Worm (Caenorhabditis elegans) whole organism, young adult: ENCODE data around the gene lrch-1.

ENCODE experiments used
- B0019.2 ChIP-seq: fragments of 200-800 bp; sonication (Bioruptor generic); conservative IDR thresholded peaks from 2 replicates; pipeline ENCODE4 v1.3.6; 2022; ENCODE audit warnings: missing genetic modification reagents, missing genetic modification characterization, missing compliant biosample characterization
- B0261.1 ChIP-seq: sonication (generic microtip); optimal IDR thresholded peaks from 2 replicates; lab custom pipeline; 2016; ENCODE audit warnings: mild to moderate bottlenecking, missing genetic modification characterization, moderate library complexity, missing compliant biosample characterization
- F10E7.11 ChIP-seq: sonication (generic microtip); optimal IDR thresholded peaks from 2 replicates; lab custom pipeline; 2017; ENCODE audit warnings: mild to moderate bottlenecking, missing genetic modification characterization, moderate library complexity, missing compliant biosample characterization
- F52B5.7 ChIP-seq: sonication (generic microtip); optimal IDR thresholded peaks from 2 replicates; lab custom pipeline; 2016; ENCODE audit warnings: mild to moderate bottlenecking, missing genetic modification characterization, missing compliant biosample characterization
- F57C9.4 ChIP-seq: sonication (generic microtip); optimal IDR thresholded peaks from 2 replicates; lab custom pipeline; 2017; ENCODE audit warnings: mild to moderate bottlenecking, missing genetic modification characterization, missing compliant biosample characterization
- K11D2.4 ChIP-seq: fragments of 200-800 bp; sonication (Bioruptor generic); IDR thresholded peaks from 2 replicates; pipeline ENCODE4 v1.3.6; 2022; ENCODE audit warnings: missing genetic modification reagents, missing genetic modification characterization, missing compliant biosample characterization
- K12H6.12 ChIP-seq: fragments of 200-800 bp; sonication (Bioruptor generic); optimal IDR thresholded peaks from 2 replicates; lab custom pipeline; 2018; ENCODE audit warnings: mild to moderate bottlenecking, missing genetic modification characterization, missing compliant biosample characterization
- T07F8.4 ChIP-seq: sonication (generic microtip); optimal IDR thresholded peaks from 2 replicates; lab custom pipeline; 2016; ENCODE audit warnings: mild to moderate bottlenecking, missing genetic modification characterization, moderate library complexity, missing compliant biosample characterization
- Y53G8AR.9 ChIP-seq: fragments of 200-800 bp; sonication (Bioruptor generic); conservative IDR thresholded peaks from 2 replicates; pipeline ENCODE4 v1.3.6; 2022; ENCODE audit warnings: missing genetic modification reagents, missing genetic modification characterization, missing compliant biosample characterization
- Y95B8A.8 ChIP-seq: fragments of 200-800 bp; sonication (Bioruptor generic); IDR thresholded peaks from 2 replicates; pipeline ENCODE4 v1.3.6; 2022; ENCODE audit warnings: missing genetic modification reagents, missing genetic modification characterization, missing compliant biosample characterization
- ZK185.1 ChIP-seq: sonication (generic microtip); optimal IDR thresholded peaks from 2 replicates; lab custom pipeline; 2016; ENCODE audit warnings: mild to moderate bottlenecking, missing genetic modification characterization, missing compliant biosample characterization; ENCODE audit not compliant: poor library complexity, severe bottlenecking
- aptf-3 ChIP-seq: fragments of 200-800 bp; sonication (Bioruptor generic); IDR thresholded peaks from 2 replicates; pipeline ENCODE4 v1.3.6; 2022; ENCODE audit warnings: missing genetic modification characterization, missing compliant biosample characterization
- athp-1 ChIP-seq: sonication (generic microtip); optimal IDR thresholded peaks from 2 replicates; lab custom pipeline; 2017; ENCODE audit warnings: mild to moderate bottlenecking, missing genetic modification characterization, missing compliant biosample characterization
- attf-5 ChIP-seq: fragments of 200-800 bp; sonication (Bioruptor generic); optimal IDR thresholded peaks from 2 replicates; lab custom pipeline; 2018; ENCODE audit warnings: mild to moderate bottlenecking, missing genetic modification characterization, missing compliant biosample characterization
- bed-1 ChIP-seq: fragments of 200-800 bp; sonication (Bioruptor generic); IDR thresholded peaks from 2 replicates; pipeline ENCODE4 v1.3.6; 2022; ENCODE audit warnings: missing genetic modification reagents, missing genetic modification characterization, missing compliant biosample characterization
- bed-2 ChIP-seq: fragments of 200-800 bp; sonication (Bioruptor generic); IDR thresholded peaks from 2 replicates; pipeline ENCODE4 v1.3.6; 2022; ENCODE audit warnings: missing genetic modification reagents, missing genetic modification characterization, missing compliant biosample characterization
- ceh-79 ChIP-seq: sonication (generic microtip); optimal IDR thresholded peaks from 2 replicates; lab custom pipeline; 2017; ENCODE audit warnings: mild to moderate bottlenecking, missing genetic modification characterization, missing compliant biosample characterization
- die-1 ChIP-seq: sonication (generic microtip); optimal IDR thresholded peaks from 2 replicates; lab custom pipeline; 2016; ENCODE audit warnings: missing genotype, mild to moderate bottlenecking, missing genetic modification characterization, missing compliant biosample characterization
- ekl-4 ChIP-seq: fragments of 200-800 bp; sonication (Bioruptor generic); IDR thresholded peaks from 2 replicates; pipeline ENCODE4 v1.3.6; 2022; ENCODE audit warnings: missing genetic modification reagents, missing genetic modification characterization, missing compliant biosample characterization
- ets-4 ChIP-seq: fragments of 200-800 bp; sonication (Bioruptor generic); optimal IDR thresholded peaks from 2 replicates; lab custom pipeline; 2018; ENCODE audit warnings: mild to moderate bottlenecking, missing genetic modification characterization, missing compliant biosample characterization
- him-1 ChIP-seq: sonication (generic microtip); optimal IDR thresholded peaks from 2 replicates; lab custom pipeline; 2016; ENCODE audit warnings: missing genotype, missing genetic modification reagents, missing genetic modification characterization, missing compliant biosample characterization
- hlh-26 ChIP-seq: fragments of 200-800 bp; sonication (Bioruptor generic); conservative IDR thresholded peaks from 2 replicates; pipeline ENCODE4 v1.3.6; 2022; ENCODE audit warnings: missing genetic modification reagents, missing genetic modification characterization, missing compliant biosample characterization
- hmg-1.2 ChIP-seq: fragments of 200-800 bp; sonication (Bioruptor generic); IDR thresholded peaks from 2 replicates; pipeline ENCODE4 v1.3.6; 2022; ENCODE audit warnings: missing genetic modification reagents, missing genetic modification characterization, missing compliant biosample characterization
- let-526 ChIP-seq: fragments of 200-800 bp; sonication (Bioruptor generic); IDR thresholded peaks from 2 replicates; pipeline ENCODE4 v1.3.6; 2022; ENCODE audit warnings: missing genetic modification reagents, missing genetic modification characterization, missing compliant biosample characterization
- let-607 ChIP-seq, 2 experiments: fragments of 200-800 bp in 1 of 2; sonication (Bioruptor generic) in 1 of 2; sonication (generic microtip) in 1 of 2; optimal IDR thresholded peaks; 2 replicates each; lab custom pipeline; 2016 to 2018; ENCODE audit warnings: mild to moderate bottlenecking in 2 of 2, missing compliant biosample characterization in 2 of 2, missing genetic modification characterization in 2 of 2, moderate library complexity in 2 of 2, missing genotype in 1 of 2
- lin-26 ChIP-seq: fragments of 200-800 bp; sonication (Bioruptor generic); IDR thresholded peaks from 2 replicates; pipeline ENCODE4 v1.3.6; 2022; ENCODE audit warnings: missing genetic modification reagents, missing genetic modification characterization, missing compliant biosample characterization
- lin-54 ChIP-seq: fragments of 200-800 bp; sonication (Bioruptor generic); optimal IDR thresholded peaks from 2 replicates; lab custom pipeline; 2018; ENCODE audit warnings: mild to moderate bottlenecking, missing genetic modification characterization, missing compliant biosample characterization
- lir-1 ChIP-seq: fragments of 200-800 bp; sonication (Bioruptor generic); conservative IDR thresholded peaks from 2 replicates; pipeline ENCODE4 v1.3.6; 2022; ENCODE audit warnings: missing genetic modification reagents, missing genetic modification characterization, missing compliant biosample characterization
- lsy-27 ChIP-seq: sonication (generic microtip); optimal IDR thresholded peaks from 2 replicates; lab custom pipeline; 2017; ENCODE audit warnings: missing genetic modification characterization, mild to moderate bottlenecking, missing compliant biosample characterization, antibody characterized with exemption, missing genotype, borderline replicate concordance; ENCODE audit not compliant: insufficient read depth
- madf-10 ChIP-seq: sonication (generic microtip); optimal IDR thresholded peaks from 2 replicates; lab custom pipeline; 2016; ENCODE audit warnings: mild to moderate bottlenecking, missing genetic modification characterization, missing compliant biosample characterization
- madf-3 ChIP-seq: fragments of 200-800 bp; sonication (Bioruptor generic); IDR thresholded peaks from 2 replicates; pipeline ENCODE4 v1.3.6; 2022; ENCODE audit warnings: missing genetic modification reagents, missing genetic modification characterization, missing compliant biosample characterization
- mes-4 ChIP-seq: sonication (generic microtip); optimal IDR thresholded peaks from 2 replicates; lab custom pipeline; 2016; ENCODE audit warnings: missing genotype, missing genetic modification characterization, missing compliant biosample characterization
- mxl-1 ChIP-seq: sonication (generic microtip); optimal IDR thresholded peaks from 2 replicates; lab custom pipeline; 2016; ENCODE audit warnings: missing genetic modification characterization, missing compliant biosample characterization
- nhr-179 ChIP-seq: sonication (generic microtip); optimal IDR thresholded peaks from 2 replicates; lab custom pipeline; 2016; ENCODE audit warnings: mild to moderate bottlenecking, missing genetic modification characterization, missing compliant biosample characterization
- nhr-90 ChIP-seq: sonication (generic microtip); optimal IDR thresholded peaks from 2 replicates; lab custom pipeline; 2016; ENCODE audit warnings: missing genotype, mild to moderate bottlenecking, missing genetic modification characterization, missing compliant biosample characterization
- pbrm-1 ChIP-seq: fragments of 200-800 bp; sonication (Bioruptor generic); IDR thresholded peaks from 2 replicates; pipeline ENCODE4 v1.3.6; 2022; ENCODE audit warnings: missing genetic modification reagents, missing genetic modification characterization, missing compliant biosample characterization
- rpc-1 ChIP-seq, 2 experiments: fragments of 150-350 bp in 1 of 2; sonication (generic microtip) in 1 of 2; optimal IDR thresholded peaks; 2 replicates each; lab custom pipeline; 2014 to 2018; ENCODE audit warnings: missing biosample characterization in 1 of 2, missing genetic modification characterization in 1 of 2, missing genetic modification reagents in 1 of 2, missing genotype in 1 of 2
- snpc-1.1 ChIP-seq: sonication (generic microtip); optimal IDR thresholded peaks from 2 replicates; lab custom pipeline; 2017; ENCODE audit warnings: missing genetic modification characterization, mild to moderate bottlenecking, missing compliant biosample characterization, antibody characterized with exemption, moderate library complexity, missing genotype, missing genetic modification reagents; ENCODE audit not compliant: insufficient read depth
- snpc-3.4 ChIP-seq: sonication (generic microtip); optimal IDR thresholded peaks from 2 replicates; lab custom pipeline; 2017; ENCODE audit warnings: missing genetic modification characterization, mild to moderate bottlenecking, missing compliant biosample characterization, antibody characterized with exemption, moderate library complexity, missing genotype, missing genetic modification reagents
- somi-1 ChIP-seq: fragments of 200-800 bp; sonication (Bioruptor generic); optimal IDR thresholded peaks from 2 replicates; lab custom pipeline; 2018; ENCODE audit warnings: mild to moderate bottlenecking, missing genetic modification characterization, missing compliant biosample characterization
- sptf-2 ChIP-seq: fragments of 200-800 bp; sonication (Bioruptor generic); optimal IDR thresholded peaks from 2 replicates; lab custom pipeline; 2018; ENCODE audit warnings: mild to moderate bottlenecking, missing genetic modification characterization, missing compliant biosample characterization
- tbp1 ChIP-seq: fragments of 200-800 bp; sonication (Bioruptor generic); optimal IDR thresholded peaks from 2 replicates; lab custom pipeline; 2018; ENCODE audit warnings: mild to moderate bottlenecking, missing genetic modification characterization, missing compliant biosample characterization
- tlf-1 ChIP-seq: fragments of 200-800 bp; sonication (Bioruptor generic); optimal IDR thresholded peaks from 2 replicates; lab custom pipeline; 2018; ENCODE audit warnings: mild to moderate bottlenecking, missing genetic modification characterization, missing compliant biosample characterization
- unc-130 ChIP-seq: sonication (generic microtip); optimal IDR thresholded peaks from 2 replicates; lab custom pipeline; 2016; ENCODE audit warnings: missing genetic modification reagents, missing genetic modification characterization, missing compliant biosample characterization
- zfh-2 ChIP-seq: fragments of 200-800 bp; sonication (Bioruptor generic); conservative IDR thresholded peaks from 2 replicates; pipeline ENCODE4 v1.3.6; 2022; ENCODE audit warnings: missing genetic modification reagents, missing genetic modification characterization, missing compliant biosample characterization
- zim-3 ChIP-seq: sonication (generic microtip); optimal IDR thresholded peaks from 2 replicates; lab custom pipeline; 2017; ENCODE audit warnings: mild to moderate bottlenecking, missing genetic modification characterization, moderate library complexity, missing compliant biosample characterization
- ztf-26 ChIP-seq: sonication (generic microtip); optimal IDR thresholded peaks from 2 replicates; lab custom pipeline; 2017; ENCODE audit warnings: missing genetic modification characterization, missing compliant biosample characterization

lrch-1 gene

ce11 chrX:6219892-6220291, 3.4 kb upstream of the lrch-1 start:
- TF ChIP-seq zim-3 (tag; lab: Kevin White, UChicago), result peak; percentile 66
- TF ChIP-seq K11D2.4 (GFP tag; lab: Robert Waterston, UW), result 0 out of 2 replicates have a peak, but pooled peaks have one; percentile 18
- TF ChIP-seq snpc-1.1, result no peak
- TF ChIP-seq aptf-3, result no peak
- TF ChIP-seq F10E7.11 (tag; lab: Kevin White, UChicago), result no peak
- TF ChIP-seq hmg-1.2 (GFP tag; lab: Robert Waterston, UW), result peak; percentile 66
- peak; percentile 89 for TF ChIP-seq lin-26 (GFP tag; lab: Robert Waterston, UW)
- TF ChIP-seq unc-130, result peak; percentile 15
- TF ChIP-seq snpc-3.4 (tag; lab: Kevin White, UChicago), result no peak
- no peak for TF ChIP-seq zfh-2 (GFP tag; lab: Robert Waterston, UW)
- peak; percentile 16 for TF ChIP-seq ets-4 (GFP tag; lab: Kevin White, UChicago)
- peak; percentile 60 for TF ChIP-seq ZK185.1 (tag; lab: Kevin White, UChicago)
- peak; percentile 55 for TF ChIP-seq ztf-26
- TF ChIP-seq B0019.2 (GFP tag; lab: Robert Waterston, UW), result 0 out of 2 replicates have a peak, but pooled peaks have one; percentile 54
- peak; percentile 61; the same call in 1 of the 2 replicates for TF ChIP-seq Y53G8AR.9
- peak; percentile 43 for TF ChIP-seq mxl-1
- peak; percentile 57 for TF ChIP-seq madf-10 (tag; lab: Kevin White, UChicago)
- TF ChIP-seq ekl-4 (GFP tag; lab: Robert Waterston, UW), result 0 out of 2 replicates have a peak, but pooled peaks have one; percentile 13
- TF ChIP-seq F57C9.4 (tag; lab: Kevin White, UChicago), result no peak
- peak in 1 of 2 experiments; percentile 33 for TF ChIP-seq let-607 (tag; optimal IDR thresholded peaks at IDR 0.05; lab: Kevin White, UChicago)
- no peak for TF ChIP-seq Y95B8A.8
- TF ChIP-seq K12H6.12 (tag; lab: Kevin White, UChicago), result peak; percentile 13
- 0 out of 2 replicates have a peak, but pooled peaks have one; percentile 64 for TF ChIP-seq bed-1
- peak; percentile 37 for TF ChIP-seq somi-1 (GFP tag; lab: Kevin White, UChicago)
- no peak for TF ChIP-seq hlh-26 (GFP tag; lab: Robert Waterston, UW)
- TF ChIP-seq die-1 (tag; lab: Kevin White, UChicago), result peak; percentile 78
- peak; percentile 85 for TF ChIP-seq pbrm-1 (GFP tag; lab: Robert Waterston, UW)
- TF ChIP-seq lir-1 (GFP tag; lab: Robert Waterston, UW), result no peak
- peak; percentile 83 for TF ChIP-seq rpc-1 (optimal IDR thresholded peaks at IDR 0.05; lab: Kevin White, UChicago)
- peak; percentile 86 for TF ChIP-seq rpc-1 (tag; optimal IDR thresholded peaks at IDR 0.05; lab: Kevin White, UChicago)
- peak; percentile 15 for TF ChIP-seq nhr-179 (tag; lab: Kevin White, UChicago)
- peak; percentile 26 for TF ChIP-seq T07F8.4 (tag; lab: Kevin White, UChicago)
- TF ChIP-seq let-526 (GFP tag; lab: Robert Waterston, UW), result 0 out of 2 replicates have a peak, but pooled peaks have one; percentile 22
- 0 out of 2 replicates have a peak, but pooled peaks have one; percentile 23 for TF ChIP-seq madf-3
- TF ChIP-seq mes-4 (tag; lab: Kevin White, UChicago), result peak; percentile 51
- TF ChIP-seq attf-5 (GFP tag; lab: Kevin White, UChicago), result peak; percentile 66
- peak; percentile 32 for TF ChIP-seq tlf-1 (GFP tag; lab: Kevin White, UChicago)
- TF ChIP-seq nhr-90 (tag; lab: Kevin White, UChicago), result peak; percentile 85
- TF ChIP-seq sptf-2 (GFP tag; lab: Kevin White, UChicago), result no peak
- TF ChIP-seq B0261.1 (tag; lab: Kevin White, UChicago), result peak; percentile 85
- TF ChIP-seq lin-54 (GFP tag; lab: Kevin White, UChicago), result peak; percentile 37
- TF ChIP-seq F52B5.7 (tag; lab: Kevin White, UChicago), result peak; percentile 58
- peak; percentile 88 for TF ChIP-seq him-1
- peak; percentile 57 for TF ChIP-seq lsy-27
- no peak for TF ChIP-seq bed-2 (GFP tag; lab: Robert Waterston, UW)
- peak; percentile 93 for TF ChIP-seq tbp1
- TF ChIP-seq ceh-79 (tag; lab: Kevin White, UChicago), result peak; percentile 20
- peak; percentile 17 for TF ChIP-seq athp-1 (tag; lab: Kevin White, UChicago)
